Worm (Caenorhabditis elegans) whole organism, L4/young adult: ENCODE results near the gene wrk-1.

Experiments used
- dao-5 ChIP-seq: sonication (generic microtip); optimal IDR thresholded peaks from 2 replicates; lab custom pipeline; 2016; ENCODE audit warnings: missing genotype, missing genetic modification characterization, moderate library complexity, missing compliant biosample characterization
- him-1 ChIP-seq: sonication (generic microtip); optimal IDR thresholded peaks from 2 replicates; lab custom pipeline; 2016; ENCODE audit warnings: missing genotype, missing genetic modification reagents, missing genetic modification characterization, missing compliant biosample characterization

DNA sequence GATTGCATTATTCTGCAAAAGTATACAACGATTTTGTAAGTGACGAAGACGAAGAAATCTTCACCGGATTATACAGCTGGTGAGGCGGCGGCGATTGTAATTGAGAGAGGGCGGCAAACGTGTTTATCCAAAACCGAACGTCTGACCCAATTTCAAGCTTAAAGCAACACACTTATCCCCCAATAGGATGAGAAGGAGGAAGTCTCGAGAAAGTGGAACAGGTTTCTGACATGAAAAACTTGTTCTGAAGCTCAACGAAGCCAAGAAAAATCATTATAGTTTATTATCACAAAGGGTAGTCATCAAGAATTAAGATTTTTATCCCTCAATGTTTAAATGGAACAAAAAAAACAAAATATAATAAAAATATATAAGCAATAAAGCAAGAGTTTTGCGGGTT, 26.0 kb upstream of the wrk-1 start, which contains the start of gene spp-13:
- TF ChIP-seq him-1 (no peak), dao-5 (tag; lab: Kevin White, UChicago) (no peak)
